Worm (Caenorhabditis elegans) whole organism, young adult: ENCODE data around the gene sdpn-1.

Source experiments
- B0019.2 ChIP-seq: fragments of 200-800 bp; sonication (Bioruptor generic); conservative IDR thresholded peaks from 2 replicates; pipeline ENCODE4 v1.3.6; 2022; ENCODE audit warnings: missing genetic modification reagents, missing genetic modification characterization, missing compliant biosample characterization
- B0035.1 ChIP-seq: sonication (generic microtip); optimal IDR thresholded peaks from 2 replicates; lab custom pipeline; 2016; ENCODE audit warnings: missing genetic modification characterization, mild to moderate bottlenecking, missing compliant biosample characterization, missing genotype, missing genetic modification reagents
- F52B5.7 ChIP-seq: sonication (generic microtip); optimal IDR thresholded peaks from 2 replicates; lab custom pipeline; 2016; ENCODE audit warnings: mild to moderate bottlenecking, missing genetic modification characterization, missing compliant biosample characterization
- Y67H2A.10 ChIP-seq: fragments of 200-800 bp; sonication (Bioruptor generic); conservative IDR thresholded peaks from 2 replicates; pipeline ENCODE4 v1.3.6; 2022; ENCODE audit warnings: missing genetic modification reagents, missing genetic modification characterization, missing compliant biosample characterization
- Y79H2A.3 ChIP-seq: fragments of 200-800 bp; sonication (Bioruptor generic); conservative IDR thresholded peaks from 2 replicates; pipeline ENCODE4 v1.3.6; 2022; ENCODE audit warnings: missing genetic modification reagents, missing genetic modification characterization, missing compliant biosample characterization
- ama-1 ChIP-seq, 3 experiments: fragments of 150-350 bp in 1 of 3; sonication (generic microtip) in 2 of 3; optimal IDR thresholded peaks; 2 replicates each; lab custom pipeline; 2014 to 2018; ENCODE audit warnings: missing biosample characterization in 2 of 3, missing genetic modification characterization in 2 of 3, missing genetic modification reagents in 2 of 3
- attf-6 ChIP-seq: fragments of 200-800 bp; sonication (Bioruptor generic); IDR thresholded peaks from 2 replicates; pipeline ENCODE4 v1.3.6; 2022; ENCODE audit warnings: missing genetic modification reagents, missing genetic modification characterization, missing compliant biosample characterization
- bed-1 ChIP-seq: fragments of 200-800 bp; sonication (Bioruptor generic); IDR thresholded peaks from 2 replicates; pipeline ENCODE4 v1.3.6; 2022; ENCODE audit warnings: missing genetic modification reagents, missing genetic modification characterization, missing compliant biosample characterization
- cebp-1 ChIP-seq, 2 experiments: fragments of 200-800 bp in 1 of 2; sonication (Bioruptor generic) in 1 of 2; sonication (generic microtip) in 1 of 2; IDR thresholded peaks in 1 of 2; optimal IDR thresholded peaks in 1 of 2; 2 replicates each; pipeline versions ENCODE4 v1.3.6 to Lab custom; 2017 to 2022; ENCODE audit warnings: missing compliant biosample characterization in 2 of 2, missing genetic modification characterization in 2 of 2, mild to moderate bottlenecking in 1 of 2, missing genetic modification reagents in 1 of 2, moderate library complexity in 1 of 2
- ceh-100 ChIP-seq: fragments of 200-800 bp; sonication (Bioruptor generic); IDR thresholded peaks from 2 replicates; pipeline ENCODE4 v1.3.6; 2022; ENCODE audit warnings: missing genetic modification reagents, missing genetic modification characterization, missing compliant biosample characterization
- ceh-27 ChIP-seq: fragments of 200-800 bp; sonication (Bioruptor generic); optimal IDR thresholded peaks from 2 replicates; lab custom pipeline; 2018; ENCODE audit warnings: mild to moderate bottlenecking, missing genetic modification characterization, moderate library complexity, missing compliant biosample characterization
- dpl-1 ChIP-seq: fragments of 150-350 bp; optimal IDR thresholded peaks from 2 replicates; lab custom pipeline; 2014; ENCODE audit warnings: missing biosample characterization, missing genetic modification reagents, missing genetic modification characterization
- efl-1 ChIP-seq: fragments of 150-350 bp; optimal IDR thresholded peaks from 2 replicates; lab custom pipeline; 2014; ENCODE audit warnings: missing biosample characterization, missing genetic modification reagents, missing genetic modification characterization
- egl-18 ChIP-seq: fragments of 200-800 bp; sonication (Bioruptor generic); IDR thresholded peaks from 2 replicates; pipeline ENCODE4 v1.3.6; 2022; ENCODE audit warnings: missing genetic modification reagents, missing genetic modification characterization, missing compliant biosample characterization
- egrh-3 ChIP-seq: fragments of 200-800 bp; sonication (Bioruptor generic); IDR thresholded peaks from 2 replicates; pipeline ENCODE4 v1.3.6; 2022; ENCODE audit warnings: missing genetic modification reagents, missing genetic modification characterization, missing compliant biosample characterization
- ekl-4 ChIP-seq: fragments of 200-800 bp; sonication (Bioruptor generic); IDR thresholded peaks from 2 replicates; pipeline ENCODE4 v1.3.6; 2022; ENCODE audit warnings: missing genetic modification reagents, missing genetic modification characterization, missing compliant biosample characterization
- fkh-3 ChIP-seq: sonication (generic microtip); optimal IDR thresholded peaks from 2 replicates; lab custom pipeline; 2016; ENCODE audit warnings: mild to moderate bottlenecking, missing genetic modification characterization, missing compliant biosample characterization
- hmg-20 ChIP-seq: fragments of 200-800 bp; sonication (Bioruptor generic); IDR thresholded peaks from 2 replicates; pipeline ENCODE4 v1.3.6; 2022; ENCODE audit warnings: missing genetic modification reagents, missing genetic modification characterization, missing compliant biosample characterization
- hrde-1 ChIP-seq: sonication (generic microtip); optimal IDR thresholded peaks from 2 replicates; lab custom pipeline; 2016; ENCODE audit warnings: missing genetic modification characterization, mild to moderate bottlenecking, missing compliant biosample characterization, moderate library complexity, missing genotype, missing genetic modification reagents, borderline replicate concordance
- lag-1 ChIP-seq: fragments of 200-800 bp; sonication (Bioruptor generic); IDR thresholded peaks from 2 replicates; pipeline ENCODE4 v1.3.6; 2022; ENCODE audit warnings: missing genetic modification reagents, missing genetic modification characterization, missing compliant biosample characterization
- let-526 ChIP-seq: fragments of 200-800 bp; sonication (Bioruptor generic); IDR thresholded peaks from 2 replicates; pipeline ENCODE4 v1.3.6; 2022; ENCODE audit warnings: missing genetic modification reagents, missing genetic modification characterization, missing compliant biosample characterization
- let-607 ChIP-seq, 2 experiments: fragments of 200-800 bp in 1 of 2; sonication (Bioruptor generic) in 1 of 2; sonication (generic microtip) in 1 of 2; optimal IDR thresholded peaks; 2 replicates each; lab custom pipeline; 2016 to 2018; ENCODE audit warnings: mild to moderate bottlenecking in 2 of 2, missing compliant biosample characterization in 2 of 2, missing genetic modification characterization in 2 of 2, moderate library complexity in 2 of 2, missing genotype in 1 of 2
- lin-26 ChIP-seq: fragments of 200-800 bp; sonication (Bioruptor generic); IDR thresholded peaks from 2 replicates; pipeline ENCODE4 v1.3.6; 2022; ENCODE audit warnings: missing genetic modification reagents, missing genetic modification characterization, missing compliant biosample characterization
- lin-35 ChIP-seq, 3 experiments: fragments of 150-350 bp in 2 of 3; sonication (generic microtip) in 1 of 3; optimal IDR thresholded peaks; 2 replicates each; lab custom pipeline; 2014 to 2018; ENCODE audit warnings: missing biosample characterization in 3 of 3, missing genetic modification characterization in 3 of 3, missing genetic modification reagents in 3 of 3
- lin-40 ChIP-seq: sonication (generic microtip); optimal IDR thresholded peaks from 2 replicates; lab custom pipeline; 2016; ENCODE audit warnings: missing genetic modification characterization, mild to moderate bottlenecking, missing compliant biosample characterization, missing genotype, missing genetic modification reagents
- lin-54 ChIP-seq: fragments of 200-800 bp; sonication (Bioruptor generic); optimal IDR thresholded peaks from 2 replicates; lab custom pipeline; 2018; ENCODE audit warnings: mild to moderate bottlenecking, missing genetic modification characterization, missing compliant biosample characterization
- lir-1 ChIP-seq: fragments of 200-800 bp; sonication (Bioruptor generic); conservative IDR thresholded peaks from 2 replicates; pipeline ENCODE4 v1.3.6; 2022; ENCODE audit warnings: missing genetic modification reagents, missing genetic modification characterization, missing compliant biosample characterization
- lsl-1 ChIP-seq: fragments of 200-800 bp; sonication (Bioruptor generic); optimal IDR thresholded peaks from 2 replicates; lab custom pipeline; 2018; ENCODE audit warnings: mild to moderate bottlenecking, missing genetic modification characterization, moderate library complexity, missing compliant biosample characterization
- madf-3 ChIP-seq: fragments of 200-800 bp; sonication (Bioruptor generic); IDR thresholded peaks from 2 replicates; pipeline ENCODE4 v1.3.6; 2022; ENCODE audit warnings: missing genetic modification reagents, missing genetic modification characterization, missing compliant biosample characterization
- nhr-80 ChIP-seq: sonication (generic microtip); optimal IDR thresholded peaks from 2 replicates; lab custom pipeline; 2016; ENCODE audit warnings: missing genetic modification characterization, missing compliant biosample characterization
- pbrm-1 ChIP-seq: fragments of 200-800 bp; sonication (Bioruptor generic); IDR thresholded peaks from 2 replicates; pipeline ENCODE4 v1.3.6; 2022; ENCODE audit warnings: missing genetic modification reagents, missing genetic modification characterization, missing compliant biosample characterization
- pha-4 ChIP-seq: fragments of 150-350 bp; sonication (generic microtip); optimal IDR thresholded peaks from 2 replicates; lab custom pipeline; 2014; ENCODE audit warnings: missing biosample characterization, missing genetic modification reagents, missing genetic modification characterization
- rec-8 ChIP-seq, 2 experiments: sonication (generic microtip); optimal IDR thresholded peaks; 2 replicates each; lab custom pipeline; 2016; ENCODE audit warnings: mild to moderate bottlenecking in 2 of 2, missing genetic modification characterization in 2 of 2, missing genetic modification reagents in 2 of 2, missing genotype in 2 of 2, missing biosample characterization in 1 of 2, missing compliant biosample characterization in 1 of 2, moderate library complexity in 1 of 2
- sea-2 ChIP-seq: fragments of 200-800 bp; sonication (Bioruptor generic); IDR thresholded peaks from 2 replicates; pipeline ENCODE4 v1.3.6; 2022; ENCODE audit warnings: missing genetic modification characterization, missing compliant biosample characterization
- snpc-1.3 ChIP-seq: sonication (generic microtip); optimal IDR thresholded peaks from 2 replicates; lab custom pipeline; 2017; ENCODE audit warnings: missing genetic modification characterization, mild to moderate bottlenecking, missing compliant biosample characterization, antibody characterized with exemption, moderate library complexity, missing genotype, missing genetic modification reagents; ENCODE audit not compliant: insufficient read depth
- snpc-4 ChIP-seq, 5 experiments: fragments of 150-350 bp in 1 of 5; sonication (generic microtip) in 4 of 5; optimal IDR thresholded peaks; 2 replicates each; lab custom pipeline; 2014 to 2018; ENCODE audit warnings: missing genetic modification characterization in 5 of 5, missing biosample characterization in 3 of 5, antibody characterized with exemption in 2 of 5, mild to moderate bottlenecking in 2 of 5, missing compliant biosample characterization in 2 of 5, missing genotype in 2 of 5, moderate library complexity in 2 of 5, missing genetic modification reagents in 1 of 5
- somi-1 ChIP-seq: fragments of 200-800 bp; sonication (Bioruptor generic); optimal IDR thresholded peaks from 2 replicates; lab custom pipeline; 2018; ENCODE audit warnings: mild to moderate bottlenecking, missing genetic modification characterization, missing compliant biosample characterization
- tbp1 ChIP-seq: fragments of 200-800 bp; sonication (Bioruptor generic); optimal IDR thresholded peaks from 2 replicates; lab custom pipeline; 2018; ENCODE audit warnings: mild to moderate bottlenecking, missing genetic modification characterization, missing compliant biosample characterization
- ztf-26 ChIP-seq: sonication (generic microtip); optimal IDR thresholded peaks from 2 replicates; lab custom pipeline; 2017; ENCODE audit warnings: missing genetic modification characterization, missing compliant biosample characterization

Gene sdpn-1

DNA sequence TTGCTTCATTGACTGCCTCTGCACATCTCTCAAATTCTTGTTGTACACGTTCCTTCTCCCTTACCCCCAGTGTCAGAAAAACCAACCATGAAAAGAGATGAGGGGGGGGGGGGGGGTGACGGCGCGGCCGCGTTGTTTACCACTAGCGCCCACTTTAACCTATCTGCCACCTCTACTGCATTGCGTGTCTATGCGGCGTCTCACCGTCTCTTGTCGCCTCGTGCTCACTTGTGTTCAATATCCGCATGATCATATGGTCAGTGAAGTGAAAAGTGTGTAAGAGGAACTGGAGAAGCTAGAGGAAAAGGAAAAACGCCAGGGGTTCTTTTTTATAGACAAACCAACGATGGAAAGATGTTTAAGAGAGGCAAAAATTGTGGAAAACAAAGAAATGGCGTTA is 21.6 kb upstream of the sdpn-1 start (continued):
- TF ChIP-seq let-526 (GFP tag; lab: Robert Waterston, UW), result peak; percentile 86
- TF ChIP-seq ekl-4 (GFP tag; lab: Robert Waterston, UW), result peak; percentile 56
- TF ChIP-seq lin-54 (GFP tag; lab: Kevin White, UChicago), result peak; percentile 61
- peak; percentile 85 for TF ChIP-seq somi-1 (GFP tag; lab: Kevin White, UChicago)
- TF ChIP-seq lir-1 (GFP tag; lab: Robert Waterston, UW), result peak; percentile 69; the same call in 1 of the 2 replicates
- 0 out of 2 replicates have a peak, but pooled peaks have one; percentile 43 for TF ChIP-seq attf-6
- TF ChIP-seq rec-8 (tag; optimal IDR thresholded peaks at IDR 0.05; lab: Kevin White, UChicago), result no peak

- TF ChIP-seq dpl-1 (GFP tag; lab: Kevin White, UChicago), result no peak
- peak; percentile 32 for TF ChIP-seq somi-1 (GFP tag; lab: Kevin White, UChicago)
- TF ChIP-seq ceh-27, result peak; percentile 26
- peak; percentile 24 for TF ChIP-seq ama-1 (optimal IDR thresholded peaks at IDR 0.05; lab: Kevin White, UChicago)
- TF ChIP-seq ama-1 (GFP tag; optimal IDR thresholded peaks at IDR 0.05; lab: Kevin White, UChicago), result no peak
- TF ChIP-seq ztf-26 (tag; lab: Kevin White, UChicago), result peak; percentile 53
- TF ChIP-seq cebp-1 (GFP tag; IDR thresholded peaks at IDR 0.05; lab: Robert Waterston, UW), result no peak
- peak; percentile 34 for TF ChIP-seq cebp-1 (tag; optimal IDR thresholded peaks at IDR 0.05; lab: Kevin White, UChicago)
- peak; percentile 18 for TF ChIP-seq tbp1 (GFP tag; lab: Kevin White, UChicago)
- TF ChIP-seq fkh-3 (tag; lab: Kevin White, UChicago), result no peak
- TF ChIP-seq pbrm-1 (GFP tag; lab: Robert Waterston, UW), result 0 out of 2 replicates have a peak, but pooled peaks have one; percentile 20
These were observed 20.4 kb upstream of the sdpn-1 start for ce11 chrX:8018441-8018840.

DNA sequence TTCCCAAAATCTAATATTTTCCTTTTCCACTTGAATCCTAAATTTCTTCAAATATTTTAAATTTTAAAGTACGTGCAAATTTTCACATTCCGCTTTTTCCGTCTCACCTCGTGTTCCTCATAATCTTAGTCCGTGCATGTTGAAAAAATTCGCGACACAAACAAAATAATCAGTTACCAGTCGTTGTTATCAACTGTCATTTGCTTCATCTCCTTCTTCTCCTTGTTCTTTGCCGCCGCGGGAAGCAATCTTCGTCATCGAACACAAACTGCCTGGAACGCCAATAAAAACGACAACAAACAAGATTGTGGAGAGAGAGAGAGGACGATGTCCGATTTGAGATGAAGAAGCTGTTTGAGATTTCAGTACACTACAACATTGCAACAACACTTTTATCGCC is 19.7 kb upstream of the sdpn-1 start, which contains the start of gene C34D10.5:
Gene C34D10.5 (plus strand): TSS at position 269 of the 400 bp plus-strand sequence.
- TF ChIP-seq pha-4 (tag; lab: Kevin White, UChicago) (peak; percentile 35), lsl-1 (GFP tag; lab: Kevin White, UChicago) (no peak), lin-40 (tag; lab: Kevin White, UChicago) (no peak), hrde-1 (tag; lab: Kevin White, UChicago) (no peak), cebp-1 (GFP tag; IDR thresholded peaks at IDR 0.05; lab: Robert Waterston, UW) (no peak), cebp-1 (tag; optimal IDR thresholded peaks at IDR 0.05; lab: Kevin White, UChicago) (no peak), bed-1 (GFP tag; lab: Robert Waterston, UW) (no peak), somi-1 (GFP tag; lab: Kevin White, UChicago) (no peak), nhr-80 (tag; lab: Kevin White, UChicago) (peak; percentile 26), B0019.2 (GFP tag; lab: Robert Waterston, UW) (no peak), lir-1 (GFP tag; lab: Robert Waterston, UW) (no peak), egl-18 (no peak), ceh-100 (no peak), snpc-4 (GFP tag; optimal IDR thresholded peaks at IDR 0.05; lab: Kevin White, UChicago) (no peak), snpc-4 (tag; optimal IDR thresholded peaks at IDR 0.05; lab: Kevin White, UChicago) (no peak), sea-2 (GFP tag; lab: Robert Waterston, UW) (no peak), efl-1 (GFP tag; lab: Kevin White, UChicago) (no peak), rec-8 (tag; optimal IDR thresholded peaks at IDR 0.05; lab: Kevin White, UChicago) (no peak)
- TF ChIP-seq, all 124 proteins: peak for 2

ce11 chrX:8017305-8017704 is 19.3 kb upstream of the sdpn-1 start:
- TF ChIP-seq let-607 (tag; optimal IDR thresholded peaks at IDR 0.05; lab: Kevin White, UChicago), result no peak
- no peak for TF ChIP-seq snpc-1.3 (tag; lab: Kevin White, UChicago)
- no peak for TF ChIP-seq egl-18
- TF ChIP-seq Y67H2A.10 (GFP tag; lab: Robert Waterston, UW), result no peak
- peak; percentile 29 for TF ChIP-seq F52B5.7 (tag; lab: Kevin White, UChicago)
- no peak for TF ChIP-seq Y79H2A.3 (GFP tag; lab: Robert Waterston, UW)
- 0 out of 2 replicates have a peak, but pooled peaks have one; percentile 13 for TF ChIP-seq lag-1
- TF ChIP-seq lin-26, result peak; percentile 75; the same call in 1 of the 2 replicates
- no peak for TF ChIP-seq B0035.1 (tag; lab: Kevin White, UChicago)
- peak; percentile 45; the same call in 1 of the 2 replicates for TF ChIP-seq hmg-20
- peak; percentile 100 for TF ChIP-seq egrh-3 (GFP tag; lab: Robert Waterston, UW)
- TF ChIP-seq lin-35 (GFP tag; optimal IDR thresholded peaks at IDR 0.05; lab: Kevin White, UChicago), result peak in 1 of 3 experiments; percentile 36
- TF ChIP-seq sea-2 (GFP tag; lab: Robert Waterston, UW), result 0 out of 2 replicates have a peak, but pooled peaks have one; percentile 43
- TF ChIP-seq madf-3 (GFP tag; lab: Robert Waterston, UW), result 0 out of 2 replicates have a peak, but pooled peaks have one; percentile 28
